Fruit fly (Drosophila melanogaster): ENCODE measurements around the gene Prp39.

Prp39 gene

DNA sequence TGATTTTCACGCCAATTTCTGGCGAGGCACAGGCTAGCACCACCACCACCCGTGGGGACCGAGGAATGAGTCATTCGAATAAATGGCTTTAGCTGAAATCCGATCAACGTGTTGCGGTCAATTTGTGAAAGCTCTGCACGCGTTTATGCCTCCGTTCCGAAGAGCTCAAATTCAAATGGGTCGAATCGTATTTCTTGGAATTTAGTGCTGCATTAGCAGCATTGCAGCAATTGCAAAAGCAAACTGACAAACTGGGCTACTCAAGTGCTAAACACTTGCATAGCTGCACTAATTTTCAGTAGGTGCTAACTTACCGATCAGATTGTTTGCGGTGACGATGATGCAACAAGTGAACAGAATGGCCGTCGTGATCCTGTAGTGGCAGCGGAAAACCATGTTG, 44.9 kb downstream of the Prp39 start:
- no peak for TF ChIP-seq CG8478 (optimal IDR thresholded peaks at IDR 0.05)
- TF ChIP-seq CTCF (optimal IDR thresholded peaks at IDR 0.05), result no peak

DNA sequence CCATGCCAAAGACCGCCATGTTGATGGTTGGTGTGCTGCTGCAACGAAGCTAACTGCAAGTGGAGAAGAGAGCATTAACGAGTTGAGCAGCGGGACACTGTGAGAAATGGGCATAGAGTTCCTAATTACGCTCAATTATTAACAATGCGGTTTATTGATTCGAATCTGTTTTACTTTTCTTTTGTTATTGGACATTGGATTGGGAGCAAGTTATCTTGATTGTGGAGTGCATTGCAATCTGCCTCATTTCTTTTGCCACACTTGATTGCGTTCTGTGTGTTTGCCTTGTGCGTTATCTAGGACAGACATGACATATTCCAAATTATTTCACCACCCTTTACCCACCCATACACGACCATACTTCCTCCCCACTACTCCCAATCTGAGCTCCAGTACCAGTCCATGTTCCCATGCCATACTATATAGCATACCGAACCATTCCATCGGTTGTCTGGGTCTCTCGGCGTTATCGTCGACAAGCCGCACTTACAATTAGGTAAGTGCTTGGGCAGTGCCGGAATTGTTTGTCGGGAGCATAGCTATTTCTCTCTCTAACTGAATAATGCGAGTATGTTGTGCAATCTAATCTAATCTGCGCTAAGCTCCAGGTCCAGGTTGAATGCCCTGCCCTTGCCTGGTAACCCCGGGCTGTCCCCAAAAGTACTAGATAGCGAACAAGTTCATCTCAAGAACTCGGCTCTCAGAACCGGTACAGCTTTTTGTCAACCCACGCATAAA, 45.6 kb downstream of the Prp39 start:
- TF ChIP-seq CTCF (optimal IDR thresholded peaks at IDR 0.05) (no peak), CG8478 (optimal IDR thresholded peaks at IDR 0.05) (no peak)

DNA sequence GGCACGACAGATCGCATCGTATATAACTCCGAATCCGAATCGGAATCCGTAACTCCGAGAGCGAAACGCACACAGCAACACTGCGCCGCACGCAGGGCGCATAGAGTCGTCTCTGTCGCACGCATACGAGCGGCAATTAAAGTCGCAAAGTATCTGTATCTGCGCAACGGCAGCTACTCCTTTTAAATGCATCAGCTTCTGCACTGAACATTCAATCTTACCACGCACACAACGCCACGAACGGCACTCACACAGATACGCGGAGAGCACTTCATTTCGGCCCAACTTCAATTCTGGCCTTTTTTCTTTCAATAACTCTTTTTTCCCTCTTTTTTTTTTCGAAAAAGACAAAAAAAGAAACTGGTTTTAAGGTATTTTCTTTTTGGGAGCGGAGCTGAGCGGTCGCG, 46.3 kb downstream of the Prp39 start:
- TF ChIP-seq CG8478 (optimal IDR thresholded peaks at IDR 0.05) (no peak), CTCF (optimal IDR thresholded peaks at IDR 0.05) (peak in 1 of 2 experiments; percentile 5)

DNA sequence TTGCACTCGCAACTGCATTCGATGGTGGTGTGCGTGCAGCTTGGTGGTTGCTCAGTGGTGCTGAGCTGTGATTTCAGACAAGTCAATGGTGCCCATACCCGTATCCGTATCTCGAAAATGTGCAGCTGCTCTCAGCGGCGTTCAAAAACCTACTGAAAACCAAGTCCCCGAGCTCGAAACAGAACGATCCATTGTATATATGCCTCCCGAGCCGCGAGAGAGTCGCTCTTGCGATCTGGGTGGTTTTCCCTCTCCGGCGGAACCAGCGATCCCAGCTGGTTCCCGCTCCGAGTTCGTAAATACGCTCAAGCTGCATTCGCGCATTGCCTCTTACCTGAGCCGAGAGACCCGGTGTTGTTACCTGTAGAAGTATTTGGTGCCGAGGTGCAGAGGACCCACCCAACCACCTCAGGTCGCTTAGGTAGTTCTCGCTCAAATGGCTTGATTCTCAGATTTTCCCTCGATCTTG, 47.2 kb downstream of the Prp39 start, which contains the start of gene Inx3:
Gene Inx3 (minus strand): TSS at position 440 of the 469 bp plus-strand sequence.
- TF ChIP-seq CG8478 (optimal IDR thresholded peaks at IDR 0.05) (no peak), CTCF (optimal IDR thresholded peaks at IDR 0.05) (no peak)

dm6 chr3R:28860582-28860981, 48.7 kb downstream of the Prp39 start:
- TF ChIP-seq CTCF (optimal IDR thresholded peaks at IDR 0.05) (no peak), CG8478 (optimal IDR thresholded peaks at IDR 0.05) (no peak)

DNA sequence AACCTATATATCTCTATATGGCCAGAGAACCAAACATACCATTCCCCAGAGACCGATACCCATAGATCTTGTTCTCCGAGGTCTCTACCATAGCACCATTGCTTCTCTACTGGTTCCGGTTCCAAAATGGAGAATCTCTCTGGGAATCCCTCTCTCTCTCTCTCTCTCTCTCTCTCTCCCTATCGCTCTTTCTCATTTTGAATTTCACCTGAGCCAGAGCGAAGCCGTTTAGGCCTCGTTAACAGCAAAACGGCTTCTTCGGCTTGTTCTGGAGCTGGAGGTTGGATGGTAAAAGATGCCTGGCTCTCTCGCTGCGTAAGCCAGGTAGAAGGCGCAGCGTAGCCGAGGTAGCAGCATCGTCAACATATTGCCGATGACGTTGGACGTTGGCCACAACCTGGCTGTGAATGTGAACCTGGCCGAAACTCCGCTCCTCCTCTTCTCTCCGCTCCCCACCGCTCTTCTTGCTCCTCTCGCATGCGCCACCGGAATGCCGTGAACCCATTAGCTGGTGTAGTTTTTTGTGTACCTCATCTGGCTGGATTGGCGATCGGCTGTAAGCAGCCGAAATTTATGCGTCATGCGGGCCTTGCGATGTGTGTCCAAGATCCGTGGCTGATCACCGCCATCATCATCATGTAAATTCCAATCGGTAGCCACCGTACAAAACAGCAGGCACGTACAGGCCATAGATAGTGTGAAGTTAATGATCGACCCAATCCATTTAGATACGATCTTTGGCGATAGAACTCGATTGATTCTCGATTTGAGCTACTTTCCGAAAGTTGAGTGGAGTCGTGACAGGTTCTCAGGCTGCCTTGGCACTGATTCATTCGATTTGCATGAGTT, 49.6 kb downstream of the Prp39 start:
- TF ChIP-seq CTCF (optimal IDR thresholded peaks at IDR 0.05) (no peak), CG8478 (optimal IDR thresholded peaks at IDR 0.05) (no peak)
